Worm (Caenorhabditis elegans) whole organism, L1 larva: ENCODE results near the gene jmjd-3.2.

Source experiments
- C16A3.4 ChIP-seq: fragments of 150-350 bp; optimal IDR thresholded peaks from 2 replicates; lab custom pipeline; 2014; ENCODE audit warnings: missing biosample characterization, missing genetic modification characterization
- C34B4.2 ChIP-seq: sonication (generic microtip); optimal IDR thresholded peaks from 2 replicates; lab custom pipeline; 2017; ENCODE audit warnings: mild to moderate bottlenecking, missing genetic modification characterization, missing compliant biosample characterization
- F16B12.6 ChIP-seq: fragments of 150-350 bp; optimal IDR thresholded peaks from 2 replicates; lab custom pipeline; 2014; ENCODE audit warnings: missing biosample characterization, missing genetic modification characterization
- alr-1 ChIP-seq: fragments of 200-800 bp; sonication (Bioruptor generic); optimal IDR thresholded peaks from 2 replicates; lab custom pipeline; 2018; ENCODE audit warnings: borderline replicate concordance, mild to moderate bottlenecking, missing genetic modification characterization, missing compliant biosample characterization
- ama-1 ChIP-seq: fragments of 150-350 bp; optimal IDR thresholded peaks from 2 replicates; lab custom pipeline; 2014
- blmp-1 ChIP-seq: fragments of 150-350 bp; optimal IDR thresholded peaks from 2 replicates; lab custom pipeline; 2014; ENCODE audit warnings: missing biosample characterization, missing genetic modification characterization
- ceh-63 ChIP-seq: fragments of 200-800 bp; sonication (Bioruptor generic); optimal IDR thresholded peaks from 2 replicates; lab custom pipeline; 2018; ENCODE audit warnings: mild to moderate bottlenecking, missing genetic modification characterization, missing compliant biosample characterization
- ceh-8 ChIP-seq: fragments of 200-800 bp; sonication (Bioruptor generic); optimal IDR thresholded peaks from 2 replicates; lab custom pipeline; 2018; ENCODE audit warnings: mild to moderate bottlenecking, missing genetic modification characterization, moderate library complexity, missing compliant biosample characterization
- ceh-82 ChIP-seq, 3 experiments: fragments of 150-350 bp in 1 of 3; sonication (generic microtip) in 2 of 3; optimal IDR thresholded peaks; 2 replicates each; lab custom pipeline; 2014 to 2017; ENCODE audit warnings: missing biosample characterization in 3 of 3, missing genetic modification characterization in 3 of 3
- dpl-1 ChIP-seq, 3 experiments: fragments of 150-350 bp in 2 of 3; sonication (generic microtip) in 1 of 3; optimal IDR thresholded peaks; 2 replicates each; lab custom pipeline; 2014 to 2017; ENCODE audit warnings: missing biosample characterization in 3 of 3, missing genetic modification characterization in 3 of 3, missing genetic modification reagents in 3 of 3
- dsc-1 ChIP-seq: sonication (generic microtip); optimal IDR thresholded peaks from 2 replicates; lab custom pipeline; 2016; ENCODE audit warnings: mild to moderate bottlenecking, missing genetic modification characterization, missing compliant biosample characterization
- efl-1 ChIP-seq, 4 experiments: fragments of 150-350 bp; optimal IDR thresholded peaks in 3 of 4; peaks in 1 of 4; 1 replicate in 1 of 4; 2 replicates in 3 of 4; lab custom pipeline; 2014; ENCODE audit warnings: missing biosample characterization in 2 of 4, missing genetic modification characterization in 2 of 4, missing genetic modification reagents in 2 of 4
- egl-13 ChIP-seq: sonication (generic microtip); optimal IDR thresholded peaks from 2 replicates; lab custom pipeline; 2016; ENCODE audit warnings: missing genotype, missing genetic modification reagents, missing genetic modification characterization, missing compliant biosample characterization
- egl-27 ChIP-seq, 2 experiments: fragments of 150-350 bp in 1 of 2; sonication (generic microtip); optimal IDR thresholded peaks; 3 replicates each; lab custom pipeline; 2017 to 2018; ENCODE audit warnings: missing biosample characterization in 2 of 2, missing genetic modification characterization in 2 of 2, missing genetic modification reagents in 2 of 2
- elt-2 ChIP-seq: sonication (generic microtip); optimal IDR thresholded peaks from 2 replicates; lab custom pipeline; 2016; ENCODE audit warnings: missing genetic modification characterization, mild to moderate bottlenecking, inconsistent platforms, missing compliant biosample characterization, missing genetic modification reagents
- fkh-10 ChIP-seq: sonication (generic microtip); optimal IDR thresholded peaks from 2 replicates; lab custom pipeline; 2017; ENCODE audit warnings: missing biosample characterization, missing genetic modification reagents, missing genetic modification characterization
- grh-1 ChIP-seq: fragments of 200-800 bp; sonication (Bioruptor generic); IDR thresholded peaks from 2 replicates; pipeline ENCODE4 v1.3.6; 2022; ENCODE audit warnings: missing genetic modification reagents, missing genetic modification characterization, missing compliant biosample characterization
- hlh-17 ChIP-seq: fragments of 200-800 bp; sonication (Bioruptor generic); optimal IDR thresholded peaks from 2 replicates; lab custom pipeline; 2018; ENCODE audit warnings: missing genetic modification characterization, mild to moderate bottlenecking, missing compliant biosample characterization, moderate library complexity, borderline replicate concordance
- hpl-2 ChIP-seq: fragments of 150-350 bp; optimal IDR thresholded peaks from 2 replicates; lab custom pipeline; 2014; ENCODE audit warnings: missing biosample characterization, missing genetic modification reagents, missing genetic modification characterization
- irx-1 ChIP-seq: sonication (generic microtip); optimal IDR thresholded peaks from 2 replicates; lab custom pipeline; 2016; ENCODE audit warnings: missing genetic modification characterization, missing compliant biosample characterization
- isw-1 ChIP-seq: fragments of 200-800 bp; sonication (Bioruptor generic); IDR thresholded peaks from 2 replicates; pipeline ENCODE4 v1.3.6; 2022; ENCODE audit warnings: missing genetic modification characterization, missing compliant biosample characterization
- jun-1 ChIP-seq: fragments of 150-350 bp; optimal IDR thresholded peaks from 2 replicates; lab custom pipeline; 2014; ENCODE audit warnings: missing biosample characterization, missing genetic modification reagents, missing genetic modification characterization
- lin-35 ChIP-seq, 2 experiments: fragments of 150-350 bp; optimal IDR thresholded peaks; 2 replicates each; lab custom pipeline; 2014; ENCODE audit warnings: missing biosample characterization in 2 of 2, missing genetic modification characterization in 2 of 2, missing genetic modification reagents in 2 of 2
- lin-39 ChIP-seq: fragments of 150-350 bp; optimal IDR thresholded peaks from 2 replicates; lab custom pipeline; 2014; ENCODE audit warnings: missing biosample characterization, missing genetic modification reagents, missing genetic modification characterization
- lsy-2 ChIP-seq, 2 experiments: fragments of 150-350 bp; optimal IDR thresholded peaks; 2 replicates each; lab custom pipeline; 2014; ENCODE audit warnings: missing biosample characterization in 2 of 2, missing genetic modification characterization in 2 of 2
- mab-9 ChIP-seq: fragments of 200-800 bp; sonication (Bioruptor generic); IDR thresholded peaks from 2 replicates; pipeline ENCODE4 v1.3.6; 2022; ENCODE audit warnings: missing genetic modification reagents, missing genetic modification characterization, missing compliant biosample characterization
- mef-2 ChIP-seq: fragments of 150-350 bp; optimal IDR thresholded peaks from 2 replicates; lab custom pipeline; 2014; ENCODE audit warnings: missing biosample characterization, missing genetic modification characterization
- mep-1 ChIP-seq: fragments of 150-350 bp; optimal IDR thresholded peaks from 2 replicates; lab custom pipeline; 2014; ENCODE audit warnings: missing biosample characterization, missing genetic modification characterization
- nhr-11 ChIP-seq: fragments of 150-350 bp; optimal IDR thresholded peaks from 2 replicates; lab custom pipeline; 2014; ENCODE audit warnings: missing biosample characterization, missing genetic modification characterization
- nhr-19 ChIP-seq: fragments of 200-800 bp; sonication (Bioruptor generic); conservative IDR thresholded peaks from 2 replicates; pipeline ENCODE4 v1.3.6; 2022; ENCODE audit warnings: missing genetic modification characterization, missing compliant biosample characterization
- nhr-20 ChIP-seq: sonication (generic microtip); optimal IDR thresholded peaks from 2 replicates; lab custom pipeline; 2016; ENCODE audit warnings: mild to moderate bottlenecking, missing genetic modification characterization, missing compliant biosample characterization
- nhr-47 ChIP-seq: sonication (generic microtip); optimal IDR thresholded peaks from 2 replicates; lab custom pipeline; 2016; ENCODE audit warnings: mild to moderate bottlenecking, missing genetic modification characterization, moderate library complexity, missing compliant biosample characterization
- nhr-71 ChIP-seq: sonication (generic microtip); optimal IDR thresholded peaks from 2 replicates; lab custom pipeline; 2016; ENCODE audit warnings: mild to moderate bottlenecking, missing genetic modification characterization, moderate library complexity, missing compliant biosample characterization
- nhr-77 ChIP-seq: fragments of 150-350 bp; optimal IDR thresholded peaks from 2 replicates; lab custom pipeline; 2014; ENCODE audit warnings: missing biosample characterization, missing genetic modification characterization
- nhr-84 ChIP-seq: sonication (generic microtip); optimal IDR thresholded peaks from 2 replicates; lab custom pipeline; 2017; ENCODE audit warnings: missing biosample characterization, missing genetic modification characterization
- nhr-85 ChIP-seq: sonication (generic microtip); peaks from one replicate; lab custom pipeline; 2016; ENCODE audit warnings: missing genetic modification characterization, inconsistent platforms, missing compliant biosample characterization
- nhr-90 ChIP-seq: sonication (generic microtip); optimal IDR thresholded peaks from 2 replicates; lab custom pipeline; 2016; ENCODE audit warnings: mild to moderate bottlenecking, missing genetic modification characterization, missing compliant biosample characterization; ENCODE audit not compliant: poor library complexity
- pag-3 ChIP-seq: sonication (generic microtip); optimal IDR thresholded peaks from 2 replicates; lab custom pipeline; 2017; ENCODE audit warnings: missing genetic modification characterization, mild to moderate bottlenecking, missing compliant biosample characterization, antibody characterized with exemption, borderline replicate concordance; ENCODE audit not compliant: insufficient read depth
- pqm-1 ChIP-seq: sonication (generic microtip); optimal IDR thresholded peaks from 3 replicates; lab custom pipeline; 2017; ENCODE audit warnings: missing biosample characterization, missing genetic modification characterization
- rnt-1 ChIP-seq: sonication (generic microtip); optimal IDR thresholded peaks from 2 replicates; lab custom pipeline; 2016; ENCODE audit warnings: mild to moderate bottlenecking, missing genetic modification characterization, moderate library complexity, missing compliant biosample characterization
- skn-1 ChIP-seq: fragments of 150-350 bp; optimal IDR thresholded peaks from 2 replicates; lab custom pipeline; 2014; ENCODE audit warnings: missing biosample characterization, missing genetic modification characterization
- snpc-4 ChIP-seq: fragments of 150-350 bp; optimal IDR thresholded peaks from 2 replicates; lab custom pipeline; 2014; ENCODE audit warnings: missing biosample characterization, missing genetic modification characterization
- sox-4 ChIP-seq: sonication (generic microtip); optimal IDR thresholded peaks from 2 replicates; lab custom pipeline; 2016; ENCODE audit warnings: missing genetic modification characterization, missing compliant biosample characterization
- sptf-1 ChIP-seq: fragments of 150-350 bp; optimal IDR thresholded peaks from 2 replicates; lab custom pipeline; 2014; ENCODE audit warnings: missing biosample characterization, missing genetic modification characterization
- swsn-7 ChIP-seq: sonication (generic microtip); optimal IDR thresholded peaks from 2 replicates; lab custom pipeline; 2016; ENCODE audit warnings: missing genetic modification characterization, missing compliant biosample characterization
- tbx-2 ChIP-seq: sonication (generic microtip); optimal IDR thresholded peaks from 2 replicates; lab custom pipeline; 2016; ENCODE audit warnings: missing genetic modification characterization, missing compliant biosample characterization
- tlp-1 ChIP-seq: fragments of 150-350 bp; optimal IDR thresholded peaks from 2 replicates; lab custom pipeline; 2014; ENCODE audit warnings: missing biosample characterization, missing genetic modification characterization
- unc-130 ChIP-seq: fragments of 150-350 bp; optimal IDR thresholded peaks from 2 replicates; lab custom pipeline; 2017; ENCODE audit warnings: missing biosample characterization, missing genetic modification characterization, inconsistent platforms
- unc-62 ChIP-seq: fragments of 150-350 bp; optimal IDR thresholded peaks from 2 replicates; lab custom pipeline; 2014; ENCODE audit warnings: missing biosample characterization, missing genetic modification reagents, missing genetic modification characterization
- unc-86 ChIP-seq: sonication (generic microtip); optimal IDR thresholded peaks from 2 replicates; lab custom pipeline; 2016; ENCODE audit warnings: missing genetic modification characterization, missing compliant biosample characterization
- vab-15 ChIP-seq: sonication (generic microtip); optimal IDR thresholded peaks from 2 replicates; lab custom pipeline; 2017; ENCODE audit warnings: missing genotype, mild to moderate bottlenecking, missing genetic modification characterization, missing compliant biosample characterization
- zip-4 ChIP-seq: fragments of 200-800 bp; sonication (Bioruptor generic); optimal IDR thresholded peaks from 2 replicates; lab custom pipeline; 2018; ENCODE audit warnings: mild to moderate bottlenecking, missing genetic modification characterization, moderate library complexity, missing compliant biosample characterization

The jmjd-3.2 gene

ce11 chrX:14489945-14490344, 41.9 kb downstream of the jmjd-3.2 start, which contains the start of gene his-24 (continued):
- TF ChIP-seq grh-1 (GFP tag; lab: Robert Waterston, UW) (peak; percentile 68), zip-4 (GFP tag; lab: Kevin White, UChicago) (no peak), ama-1 (peak; percentile 74), isw-1 (GFP tag; lab: Robert Waterston, UW) (no peak; the same call in 1 of the 2 replicates), nhr-19 (GFP tag; lab: Robert Waterston, UW) (peak; percentile 75), nhr-20 (peak; percentile 79), pqm-1 (tag; lab: Kevin White, UChicago) (no peak), lin-35 (GFP tag; optimal IDR thresholded peaks at IDR 0.05; lab: Kevin White, UChicago) (peak; percentile 39 to 73), rnt-1 (tag; lab: Kevin White, UChicago) (peak; percentile 75), unc-86 (peak; percentile 51), lsy-2 (tag; optimal IDR thresholded peaks at IDR 0.05; lab: Kevin White, UChicago) (peak; percentile 52 to 66), mef-2 (tag; lab: Kevin White, UChicago) (no peak), mab-9 (GFP tag; lab: Robert Waterston, UW) (peak; percentile 65), nhr-47 (peak; percentile 87), egl-13 (tag; lab: Kevin White, UChicago) (no peak), jun-1 (peak; percentile 83), ceh-63 (GFP tag; lab: Kevin White, UChicago) (no peak), tbx-2 (tag; lab: Kevin White, UChicago) (peak; percentile 72), pag-3 (no peak), snpc-4 (tag; lab: Kevin White, UChicago) (peak; percentile 54), tlp-1 (tag; lab: Kevin White, UChicago) (no peak), skn-1 (tag; lab: Kevin White, UChicago) (peak; percentile 43), alr-1 (no peak), hlh-17 (no peak), nhr-71 (tag; lab: Kevin White, UChicago) (peak; percentile 84), egl-27 (tag; optimal IDR thresholded peaks at IDR 0.05; lab: Kevin White, UChicago) (no peak), elt-2 (tag; lab: Kevin White, UChicago) (no peak), unc-130 (tag; lab: Kevin White, UChicago) (no peak), C34B4.2 (tag; lab: Kevin White, UChicago) (no peak), nhr-77 (peak; percentile 55), nhr-11 (tag; lab: Kevin White, UChicago) (no peak), dpl-1 (GFP tag; optimal IDR thresholded peaks at IDR 0.05; lab: Kevin White, UChicago) (peak in 2 of 3 experiments; percentile 27 to 49), vab-15 (tag; lab: Kevin White, UChicago) (peak; percentile 40), fkh-10 (GFP tag; lab: Kevin White, UChicago) (peak; percentile 50), ceh-8 (GFP tag; lab: Kevin White, UChicago) (peak; percentile 52), F16B12.6 (tag; lab: Kevin White, UChicago) (peak; percentile 28), nhr-84 (tag; lab: Kevin White, UChicago) (no peak), dsc-1 (tag; lab: Kevin White, UChicago) (peak; percentile 58), sox-4 (tag; lab: Kevin White, UChicago) (no peak), irx-1 (peak; percentile 64), nhr-85 (tag; lab: Kevin White, UChicago) (peak; percentile 85), lin-39 (tag; lab: Kevin White, UChicago) (peak; percentile 14), blmp-1 (tag; lab: Kevin White, UChicago) (peak; percentile 5), swsn-7 (tag; lab: Kevin White, UChicago) (peak; percentile 97), unc-62 (GFP tag; lab: Kevin White, UChicago) (no peak), C16A3.4 (tag; lab: Kevin White, UChicago) (peak; percentile 80), hpl-2 (GFP tag; lab: Kevin White, UChicago) (no peak), efl-1 (optimal IDR thresholded peaks at IDR 0.05; lab: Kevin White, UChicago) (peak; percentile 46 to 48), efl-1 (GFP tag; optimal IDR thresholded peaks at IDR 0.05 in 1 of 2; lab: Kevin White, UChicago) (peak in 1 of 2 experiments; percentile 53), nhr-90 (peak; percentile 62), ceh-82 (tag; optimal IDR thresholded peaks at IDR 0.05; lab: Kevin White, UChicago) (peak; percentile 45 to 87 (median 48)), sptf-1 (no peak), mep-1 (peak; percentile 35)
